Worm (Caenorhabditis elegans) whole organism, late embryonic: Measurements from ENCODE around the gene srh-38.

ENCODE experiments used
- F13H6.1 ChIP-seq: sonication (generic microtip); optimal IDR thresholded peaks from 2 replicates; lab custom pipeline; 2016; ENCODE audit warnings: missing genetic modification characterization, missing compliant biosample characterization
- ceh-19 ChIP-seq: fragments of 200-800 bp; sonication (Bioruptor generic); optimal IDR thresholded peaks from 2 replicates; lab custom pipeline; 2018; ENCODE audit warnings: mild to moderate bottlenecking, missing genetic modification characterization, missing compliant biosample characterization
- ceh-22 ChIP-seq: sonication (generic microtip); optimal IDR thresholded peaks from 2 replicates; lab custom pipeline; 2017; ENCODE audit warnings: missing biosample characterization, missing genetic modification characterization
- hlh-30 ChIP-seq: sonication (generic microtip); optimal IDR thresholded peaks from 2 replicates; lab custom pipeline; 2017; ENCODE audit warnings: antibody characterized with exemption, missing genetic modification characterization, missing compliant biosample characterization; ENCODE audit not compliant: insufficient read depth
- nhr-232 ChIP-seq: sonication (generic microtip); optimal IDR thresholded peaks from 2 replicates; lab custom pipeline; 2016; ENCODE audit warnings: missing genetic modification characterization, missing compliant biosample characterization
- unc-42 ChIP-seq: sonication (generic microtip); optimal IDR thresholded peaks from 2 replicates; lab custom pipeline; 2016; ENCODE audit warnings: missing genotype, missing genetic modification characterization, missing compliant biosample characterization

DNA sequence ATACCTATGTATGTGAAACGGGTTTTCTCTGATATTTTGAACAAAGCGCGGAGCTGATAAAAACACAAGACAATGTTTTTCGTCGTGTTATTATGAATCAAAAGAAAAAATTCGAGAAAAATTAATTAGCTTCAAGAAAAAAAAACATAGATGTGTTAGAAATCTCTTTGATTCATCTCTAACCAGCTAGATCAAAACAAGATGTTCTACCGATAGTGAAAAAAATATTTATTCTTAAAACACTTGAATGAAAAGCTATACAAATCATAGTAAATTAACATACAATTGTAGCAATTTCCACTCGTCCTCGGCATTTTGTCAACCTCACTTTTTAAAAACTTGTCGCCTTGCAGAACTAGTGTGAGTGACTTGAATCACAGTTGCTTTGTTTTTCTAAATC, 19.8 kb upstream of the srh-38 start:
- TF ChIP-seq F13H6.1 (tag; lab: Kevin White, UChicago) (no peak), nhr-232 (tag; lab: Kevin White, UChicago) (no peak), hlh-30 (tag; lab: Kevin White, UChicago) (no peak), ceh-22 (no peak), ceh-19 (no peak), unc-42 (no peak)
